Fruit fly (Drosophila melanogaster): Measurements from ENCODE around the gene Ccn.

- TF ChIP-seq CG8478 (optimal IDR thresholded peaks at IDR 0.05) (no peak), CTCF (optimal IDR thresholded peaks at IDR 0.05) (no peak)
Observed at dm6 chr3L:17791467-17791494, 101.5 kb downstream of the Ccn start, which contains the start of gene CG42815.

Measured in S2 (cell line).